Fruit fly (Drosophila melanogaster) whole organism: ENCODE data around the gene CG14877.

ENCODE experiments used
- psq ChIP-seq: fragments of >200 bp; optimal IDR thresholded peaks from 2 replicates; lab custom pipeline; 2017
- usp ChIP-seq: fragments of >200 bp; optimal IDR thresholded peaks from 2 replicates; lab custom pipeline; 2017; ENCODE audit warnings: missing biosample characterization, missing genetic modification characterization, mixed read lengths

- no peak for TF ChIP-seq psq (lab: Kevin White, UChicago)
- TF ChIP-seq usp, result no peak
Measured at dm6 chr3R:15927172-15927571, 31.3 kb upstream of the CG14877 start.
